Worm (Caenorhabditis elegans): Measurements from ENCODE around the gene npp-22.

DNA sequence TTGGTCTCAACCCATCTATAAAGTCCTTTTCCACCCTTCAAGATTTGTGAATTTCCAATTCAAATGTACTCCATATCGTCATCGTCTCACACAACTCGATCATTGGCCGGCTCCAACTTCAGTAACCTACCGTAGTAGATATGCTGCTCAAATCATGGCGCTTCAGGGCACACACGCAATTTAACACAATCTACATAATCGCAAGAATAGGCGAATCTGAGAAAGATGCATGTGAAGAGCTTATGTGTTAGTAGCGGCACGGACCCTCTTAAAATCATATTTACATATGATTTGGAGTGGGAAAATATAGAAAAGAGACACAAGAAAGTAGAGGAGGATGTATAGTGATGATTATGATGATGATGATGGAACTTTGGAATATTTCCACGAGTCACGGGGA, 21.5 kb downstream of the npp-22 start:
- TF ChIP-seq zag-1 (tag; optimal IDR thresholded peaks at IDR 0.05) (no peak), mab-5 (tag; optimal IDR thresholded peaks at IDR 0.05) (no peak), egl-27 (tag; optimal IDR thresholded peaks at IDR 0.05) (no peak)

Data from whole organism, L2 larva.